Worm (Caenorhabditis elegans) whole organism, L4 larva: Measurements from ENCODE around the gene dcr-1.

Experiments used
- aly-2 ChIP-seq: sonication (generic microtip); optimal IDR thresholded peaks from 2 replicates; lab custom pipeline; 2018; ENCODE audit warnings: missing biosample characterization, missing genetic modification characterization
- ceh-82 ChIP-seq: sonication (generic microtip); optimal IDR thresholded peaks from 2 replicates; lab custom pipeline; 2017; ENCODE audit warnings: missing biosample characterization, missing genetic modification characterization
- fkh-10 ChIP-seq: fragments of 150-350 bp; optimal IDR thresholded peaks from 2 replicates; lab custom pipeline; 2014; ENCODE audit warnings: missing biosample characterization, missing genetic modification reagents, missing genetic modification characterization
- lin-13 ChIP-seq: fragments of 150-350 bp; optimal IDR thresholded peaks from 2 replicates; lab custom pipeline; 2014; ENCODE audit warnings: missing biosample characterization, missing genetic modification reagents, missing genetic modification characterization
- lin-15B ChIP-seq: fragments of 150-350 bp; sonication (generic microtip); optimal IDR thresholded peaks from 3 replicates; lab custom pipeline; 2014; ENCODE audit warnings: missing biosample characterization, missing genetic modification characterization
- unc-130 ChIP-seq: sonication (generic microtip); optimal IDR thresholded peaks from 2 replicates; lab custom pipeline; 2016; ENCODE audit warnings: missing genetic modification reagents, missing genetic modification characterization, missing compliant biosample characterization
- unc-39 ChIP-seq: sonication (generic microtip); optimal IDR thresholded peaks from 2 replicates; lab custom pipeline; 2017; ENCODE audit warnings: missing biosample characterization, missing genetic modification characterization
- unc-62 ChIP-seq, 3 experiments: fragments of 150-350 bp in 1 of 3; sonication (generic microtip); optimal IDR thresholded peaks in 2 of 3; peaks in 1 of 3; 1 replicate in 1 of 3; 2 replicates in 2 of 3; lab custom pipeline; 2014 to 2017; ENCODE audit warnings: missing biosample characterization in 3 of 3, missing genetic modification characterization in 3 of 3, missing genetic modification reagents in 3 of 3, missing genotype in 1 of 3

- TF ChIP-seq unc-62 (GFP tag; optimal IDR thresholded peaks at IDR 0.05 in 1 of 2; lab: Kevin White, UChicago) = no peak
- TF ChIP-seq unc-62 (tag; optimal IDR thresholded peaks at IDR 0.05; lab: Kevin White, UChicago) = no peak
- no peak for TF ChIP-seq unc-130 (GFP tag; lab: Kevin White, UChicago)
- no peak for TF ChIP-seq unc-39 (tag; lab: Kevin White, UChicago)
- no peak for TF ChIP-seq lin-13 (GFP tag; lab: Kevin White, UChicago)
- no peak for TF ChIP-seq fkh-10 (GFP tag; lab: Kevin White, UChicago)
- TF ChIP-seq lin-15B (tag; lab: Kevin White, UChicago) = no peak
- TF ChIP-seq aly-2 = no peak
- TF ChIP-seq ceh-82 (tag; lab: Kevin White, UChicago) = no peak
Observed at ce11 chrIII:8129195-8129594, 49.1 kb upstream of the dcr-1 start.
